Fruit fly (Drosophila melanogaster) whole organism, wandering third instar larva: ENCODE results near the gene mor.

Source experiments
- Abd-B ChIP-seq: fragments of >200 bp; optimal IDR thresholded peaks from 2 replicates; lab custom pipeline; 2017; ENCODE audit warnings: missing biosample characterization, missing genetic modification characterization
- CG32264 ChIP-seq: fragments of 200-800 bp; sonication (Bioruptor generic); optimal IDR thresholded peaks from 2 replicates; lab custom pipeline; 2016; ENCODE audit warnings: missing biosample characterization, missing genetic modification characterization
- CG9705 ChIP-seq: fragments of 200-800 bp; sonication (Bioruptor generic); optimal IDR thresholded peaks from 2 replicates; lab custom pipeline; 2018; ENCODE audit warnings: missing biosample characterization, mild to moderate bottlenecking, missing genetic modification characterization
- CrebA ChIP-seq: fragments of 200-800 bp; sonication (Bioruptor generic); optimal IDR thresholded peaks from 2 replicates; lab custom pipeline; 2016; ENCODE audit warnings: missing biosample characterization, mild to moderate bottlenecking, missing genetic modification characterization, borderline replicate concordance
- Dif ChIP-seq: fragments of 200-275, 200-300 bp; sonication (Bioruptor generic); optimal IDR thresholded peaks from 2 replicates; lab custom pipeline; 2018; ENCODE audit warnings: missing biosample characterization, missing genetic modification characterization; ENCODE audit not compliant: partially characterized antibody
- GATAd ChIP-seq: sonication (Bioruptor generic); optimal IDR thresholded peaks from 2 replicates; lab custom pipeline; 2016; ENCODE audit warnings: missing biosample characterization, missing genetic modification characterization
- Hr78 ChIP-seq: fragments of >200 bp; optimal IDR thresholded peaks from 2 replicates; lab custom pipeline; 2017; ENCODE audit warnings: missing biosample characterization, missing genetic modification characterization
- Hr83 ChIP-seq: fragments of 200-300 bp; sonication (Bioruptor generic); optimal IDR thresholded peaks from 2 replicates; lab custom pipeline; 2016; ENCODE audit warnings: missing biosample characterization, mild to moderate bottlenecking, missing genetic modification characterization, moderate library complexity; ENCODE audit not compliant: poor library complexity, severe bottlenecking
- Jra ChIP-seq: sonication (Bioruptor generic); optimal IDR thresholded peaks from 2 replicates; lab custom pipeline; 2016; ENCODE audit warnings: missing biosample characterization, missing genetic modification characterization
- Myc ChIP-seq: fragments of >200 bp; optimal IDR thresholded peaks from 2 replicates; lab custom pipeline; 2017
- N ChIP-seq: fragments of >200 bp; optimal IDR thresholded peaks from 2 replicates; lab custom pipeline; 2018; ENCODE audit warnings: missing biosample characterization, missing external identifiers, missing genetic modification characterization
- Rel ChIP-seq, 2 experiments: fragments of 200-800 bp; sonication (Bioruptor generic) in 1 of 2; optimal IDR thresholded peaks; 2 replicates in 1 of 2; 3 replicates in 1 of 2; lab custom pipeline; 2016 to 2019; ENCODE audit warnings: mild to moderate bottlenecking in 2 of 2, missing biosample characterization in 2 of 2, missing genetic modification characterization in 2 of 2, moderate library complexity in 1 of 2
- Sp1 ChIP-seq: fragments of 200-800 bp; sonication (Bioruptor generic); optimal IDR thresholded peaks from 3 replicates; lab custom pipeline; 2019; ENCODE audit warnings: missing biosample characterization, mild to moderate bottlenecking, missing genetic modification characterization, moderate library complexity
- Vsx2 ChIP-seq: fragments of 200-300, 225-300 bp; sonication (Bioruptor generic); optimal IDR thresholded peaks from 2 replicates; lab custom pipeline; 2018; ENCODE audit warnings: missing biosample characterization, missing genetic modification characterization; ENCODE audit not compliant: partially characterized antibody
- br ChIP-seq: fragments of 200-800 bp; sonication (Bioruptor generic); optimal IDR thresholded peaks from 2 replicates; lab custom pipeline; 2016; ENCODE audit warnings: missing biosample characterization, missing genetic modification characterization
- dl ChIP-seq, 2 experiments: fragments of 175-275, 200-275 bp in 1 of 2; fragments of 200-275 bp in 1 of 2; sonication (Bioruptor generic); optimal IDR thresholded peaks; lab custom pipeline; 2018; ENCODE audit warnings: mild to moderate bottlenecking in 2 of 2, missing biosample characterization in 2 of 2, missing genetic modification characterization in 2 of 2, moderate library complexity in 2 of 2; ENCODE audit not compliant: partially characterized antibody in 2 of 2, insufficient read depth in 1 of 2
- dsf ChIP-seq: sonication (Bioruptor generic); optimal IDR thresholded peaks from 2 replicates; lab custom pipeline; 2016; ENCODE audit warnings: missing biosample characterization, missing genetic modification characterization, borderline replicate concordance
- ey ChIP-seq: fragments of 200-800 bp; sonication (Bioruptor generic); optimal IDR thresholded peaks from 2 replicates; lab custom pipeline; 2016; ENCODE audit warnings: missing biosample characterization, missing genetic modification characterization
- foxo ChIP-seq, 2 experiments: fragments of 200-800 bp; sonication (Bioruptor generic); optimal IDR thresholded peaks; 2 replicates in 1 of 2; 3 replicates in 1 of 2; lab custom pipeline; 2016 to 2017; ENCODE audit warnings: missing biosample characterization in 2 of 2, missing genetic modification characterization in 2 of 2
- fru ChIP-seq: fragments of 200-800 bp; sonication (Bioruptor generic); optimal IDR thresholded peaks from 3 replicates; lab custom pipeline; 2016; ENCODE audit warnings: missing biosample characterization, mild to moderate bottlenecking, missing genetic modification characterization
- h ChIP-seq: fragments of 200-800 bp; sonication (Bioruptor generic); optimal IDR thresholded peaks from 3 replicates; lab custom pipeline; 2016; ENCODE audit warnings: missing biosample characterization, mild to moderate bottlenecking, missing genetic modification characterization
- jim ChIP-seq: fragments of 175-275, 200-325 bp; sonication (Bioruptor generic); optimal IDR thresholded peaks from 2 replicates; lab custom pipeline; 2016; ENCODE audit warnings: missing biosample characterization, mild to moderate bottlenecking, missing genetic modification characterization
- lola ChIP-seq: fragments of >200 bp; optimal IDR thresholded peaks from 2 replicates; lab custom pipeline; 2017; ENCODE audit warnings: missing biosample characterization, missing genetic modification characterization
- pan ChIP-seq: fragments of >200 bp; optimal IDR thresholded peaks from 2 replicates; lab custom pipeline; 2017
- rgr ChIP-seq: fragments of 200-800 bp; sonication (Bioruptor generic); optimal IDR thresholded peaks from 3 replicates; lab custom pipeline; 2016; ENCODE audit warnings: missing biosample characterization, mild to moderate bottlenecking, missing genetic modification characterization
- sage ChIP-seq: fragments of 200-800 bp; sonication (Bioruptor generic); optimal IDR thresholded peaks from 2 replicates; lab custom pipeline; 2016; ENCODE audit warnings: missing biosample characterization, mild to moderate bottlenecking, missing genetic modification characterization
- sv ChIP-seq: fragments of 200-800 bp; sonication (Bioruptor generic); optimal IDR thresholded peaks from 3 replicates; lab custom pipeline; 2016; ENCODE audit warnings: missing biosample characterization, missing genetic modification characterization
- tai ChIP-seq: sonication (Bioruptor generic); optimal IDR thresholded peaks from 2 replicates; lab custom pipeline; 2016; ENCODE audit warnings: missing biosample characterization, missing genetic modification characterization

The mor gene

DNA sequence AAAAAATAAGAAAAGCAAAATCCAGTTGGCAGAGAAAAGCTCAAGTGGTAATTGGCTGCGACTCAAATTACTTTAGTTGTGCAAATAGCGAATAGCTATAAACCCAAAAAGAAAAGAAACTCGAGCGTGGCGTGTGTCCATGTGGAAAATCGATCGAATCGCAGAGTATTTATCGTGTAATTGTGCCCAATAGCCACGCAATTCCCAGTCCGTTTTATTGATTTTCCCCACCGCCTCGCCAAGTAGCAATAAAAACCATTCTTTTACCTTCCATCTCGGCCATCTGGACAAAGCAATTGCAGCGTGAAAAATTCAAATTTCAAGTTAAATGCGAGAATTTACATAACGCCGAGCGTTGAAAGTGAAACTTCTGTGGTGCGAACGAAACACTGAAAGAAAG, 37.2 kb downstream of the mor start:
- TF ChIP-seq Abd-B (no peak), dl (GFP tag; optimal IDR thresholded peaks at IDR 0.05; lab: Kevin White, UChicago; ENCODE audit: insufficient read depth in 1 of 2, partially characterized antibody in 2 of 2) (no peak), foxo (GFP tag; optimal IDR thresholded peaks at IDR 0.05; lab: Kevin White, UChicago) (no peak), Sp1 (GFP tag; lab: Kevin White, UChicago) (no peak), GATAd (no peak), pan (lab: Kevin White, UChicago) (no peak), CrebA (GFP tag; lab: Kevin White, UChicago) (no peak), CG9705 (GFP tag; lab: Kevin White, UChicago) (no peak), ey (GFP tag; lab: Kevin White, UChicago) (no peak), rgr (no peak), h (GFP tag; lab: Kevin White, UChicago) (no peak), tai (GFP tag; lab: Kevin White, UChicago) (no peak), jim (GFP tag; lab: Kevin White, UChicago) (no peak), Rel (GFP tag; optimal IDR thresholded peaks at IDR 0.05; lab: Kevin White, UChicago) (no peak), Rel (tag; optimal IDR thresholded peaks at IDR 0.05; lab: Kevin White, UChicago) (no peak), dsf (GFP tag; lab: Kevin White, UChicago) (no peak), fru (GFP tag; lab: Kevin White, UChicago) (no peak), Jra (GFP tag; lab: Kevin White, UChicago) (no peak), N (GFP tag; lab: Kevin White, UChicago) (no peak), Hr78 (no peak)

DNA sequence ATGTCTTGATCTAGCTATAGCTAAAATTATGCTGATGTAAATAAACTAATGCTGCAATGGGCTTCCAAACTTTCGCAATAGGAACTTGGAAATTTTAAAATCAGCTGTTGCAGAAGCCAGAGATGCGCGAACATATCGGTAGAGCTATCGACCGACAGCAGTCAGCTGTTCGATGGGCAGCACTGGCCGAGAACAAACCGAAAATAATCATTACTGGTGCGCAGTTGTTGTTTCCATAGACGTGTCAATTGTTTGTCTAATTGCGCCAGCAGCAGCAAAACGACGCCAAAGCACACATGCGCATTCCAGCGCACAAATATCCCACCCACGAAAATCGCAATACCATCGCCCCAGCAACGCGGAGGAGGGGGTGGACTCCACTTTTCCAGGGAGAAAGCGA, 37.8 kb downstream of the mor start, which contains the start of gene Sap47:
Gene Sap47 (plus strand): TSS at position 149 of the 400 bp plus-strand sequence.
- TF ChIP-seq rgr (peak; percentile 27), sv (GFP tag; lab: Kevin White, UChicago) (no peak), Vsx2 (GFP tag; lab: Kevin White, UChicago) (peak; percentile 55), sage (GFP tag; lab: Kevin White, UChicago) (peak; percentile 11)

DNA sequence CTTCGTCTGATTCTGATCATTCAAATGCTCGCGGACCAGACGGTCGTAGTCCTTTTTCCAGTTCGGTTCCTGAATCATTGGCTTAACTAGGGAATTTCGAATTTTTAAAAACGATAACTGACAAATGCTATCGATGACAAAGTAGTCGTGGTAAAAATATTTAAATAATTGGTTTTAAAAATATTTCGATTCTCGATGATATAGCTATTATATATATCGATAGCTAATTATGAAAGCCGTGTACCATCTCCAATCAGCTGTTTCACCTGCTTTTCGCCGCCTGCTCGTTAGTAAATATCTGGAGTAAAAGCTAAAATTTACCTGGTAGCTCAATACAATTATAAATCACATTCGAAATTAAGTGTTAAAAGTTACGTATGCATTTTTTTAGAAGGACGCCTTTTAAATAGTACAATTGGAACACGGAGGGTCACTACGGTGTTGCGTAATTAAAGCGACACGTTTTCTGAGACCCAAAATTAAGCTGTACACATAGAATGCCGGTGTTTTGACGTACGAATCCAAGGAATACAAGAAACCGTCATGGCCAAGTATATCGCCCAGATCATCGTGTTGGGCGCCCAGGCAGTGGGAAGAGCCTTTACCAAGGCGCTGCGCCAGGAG, 39.0 kb downstream of the mor start, which contains the start of the genes CG5478 and blp:
Gene CG5478 (minus strand): TSS at position 126 of the 624 bp plus-strand sequence.
Gene blp (plus strand): TSS at position 239 of the 624 bp plus-strand sequence.
- TF ChIP-seq Hr83 (GFP tag; lab: Kevin White, UChicago) (no peak), sage (GFP tag; lab: Kevin White, UChicago) (peak; percentile 34), Vsx2 (GFP tag; lab: Kevin White, UChicago) (peak; percentile 87)

DNA sequence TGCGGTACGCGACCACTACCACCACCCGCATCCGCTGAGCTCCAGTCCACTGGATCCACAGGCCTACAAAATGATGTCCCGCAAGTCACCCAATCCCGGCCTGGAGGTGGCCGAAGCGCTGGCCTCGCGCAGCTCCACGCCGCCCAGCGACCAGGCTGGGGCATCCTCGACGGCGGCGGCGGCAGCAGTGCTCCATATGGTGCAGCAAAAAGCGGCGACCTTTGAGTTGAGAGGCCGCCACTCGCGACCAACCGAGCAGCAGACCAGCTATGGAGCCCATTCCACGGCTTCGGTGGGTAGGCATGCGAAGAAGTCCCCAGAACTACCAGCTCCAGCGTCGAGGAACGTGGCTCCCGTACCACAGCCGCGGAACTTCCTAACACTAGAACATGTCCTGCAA, 42.7 kb downstream of the mor start:
- TF ChIP-seq Myc (lab: Kevin White, UChicago) (no peak), br (GFP tag; lab: Kevin White, UChicago) (no peak), foxo (GFP tag; optimal IDR thresholded peaks at IDR 0.05; lab: Kevin White, UChicago) (no peak), Abd-B (no peak), Sp1 (GFP tag; lab: Kevin White, UChicago) (no peak), dl (GFP tag; optimal IDR thresholded peaks at IDR 0.05; lab: Kevin White, UChicago; ENCODE audit: insufficient read depth in 1 of 2, partially characterized antibody in 2 of 2) (no peak), Rel (GFP tag; optimal IDR thresholded peaks at IDR 0.05; lab: Kevin White, UChicago) (no peak), Rel (tag; optimal IDR thresholded peaks at IDR 0.05; lab: Kevin White, UChicago) (no peak)

DNA sequence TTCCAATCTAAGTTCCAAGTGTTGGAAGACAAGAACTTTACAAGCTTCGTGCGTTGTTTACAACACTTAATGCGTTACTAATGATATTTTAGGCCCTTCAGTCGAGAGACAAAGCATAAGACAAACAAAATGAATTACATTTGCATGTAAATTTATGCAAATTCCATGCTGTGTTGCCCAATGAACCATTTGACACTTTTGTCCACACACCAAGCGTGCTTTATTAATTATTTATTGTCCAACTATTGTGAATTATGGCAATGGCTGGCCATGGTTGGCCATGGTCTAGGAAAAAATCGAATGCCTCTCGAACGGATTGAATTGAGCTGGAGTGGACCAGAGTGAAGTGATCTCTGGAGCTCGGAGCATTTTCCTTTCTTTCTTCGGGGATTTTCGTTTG, 44.6 kb downstream of the mor start:
- TF ChIP-seq br (GFP tag; lab: Kevin White, UChicago), result no peak
- TF ChIP-seq Myc (lab: Kevin White, UChicago), result no peak
- no peak for TF ChIP-seq jim (GFP tag; lab: Kevin White, UChicago)
- TF ChIP-seq N (GFP tag; lab: Kevin White, UChicago), result no peak
- no peak for TF ChIP-seq CG32264
- TF ChIP-seq rgr, result no peak
- TF ChIP-seq lola (GFP tag; lab: Kevin White, UChicago), result no peak
- TF ChIP-seq GATAd, result no peak
- TF ChIP-seq dl (GFP tag; optimal IDR thresholded peaks at IDR 0.05; lab: Kevin White, UChicago; ENCODE audit: insufficient read depth in 1 of 2, partially characterized antibody in 2 of 2), result no peak
- no peak for TF ChIP-seq Hr83 (GFP tag; lab: Kevin White, UChicago)
- no peak for TF ChIP-seq Abd-B
- TF ChIP-seq Rel (GFP tag; optimal IDR thresholded peaks at IDR 0.05; lab: Kevin White, UChicago), result no peak
- no peak for TF ChIP-seq Rel (tag; optimal IDR thresholded peaks at IDR 0.05; lab: Kevin White, UChicago)
- TF ChIP-seq Dif (GFP tag; lab: Kevin White, UChicago), result no peak
- no peak for TF ChIP-seq CrebA (GFP tag; lab: Kevin White, UChicago)
- no peak for TF ChIP-seq sage (GFP tag; lab: Kevin White, UChicago)
- TF ChIP-seq, all 38 proteins: peak for 0
